Worm (Caenorhabditis elegans): ENCODE results near the gene Y67A10A.11.

DNA sequence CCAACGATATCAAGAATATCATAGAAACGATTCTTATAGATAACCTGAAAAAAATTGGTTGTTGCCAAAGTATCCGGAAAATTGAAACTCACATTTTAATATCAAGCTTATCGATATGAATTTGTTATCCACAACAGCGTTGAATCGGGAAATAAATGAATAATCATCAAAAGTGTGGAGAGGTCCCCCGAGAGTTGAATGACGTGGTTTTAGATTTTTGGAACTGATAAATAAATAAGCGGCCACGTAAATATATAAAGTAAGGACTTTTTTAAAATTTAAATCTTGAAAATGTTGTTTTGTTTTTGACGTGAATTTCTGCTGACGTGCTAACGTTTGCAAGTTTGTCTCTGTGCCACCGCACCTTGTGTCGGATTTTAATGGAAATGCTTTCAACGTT, 5.4 kb upstream of the Y67A10A.11 start, which contains the start of gene Y67A10A.3:
- TF ChIP-seq flt-1 (GFP tag; IDR thresholded peaks at IDR 0.05) (no peak), klf-2 (GFP tag; conservative IDR thresholded peaks at IDR 0.05) (no peak), tab-1 (GFP tag; IDR thresholded peaks at IDR 0.05) (no peak), ztf-23 (GFP tag; IDR thresholded peaks at IDR 0.05) (no peak), cog-1 (tag; optimal IDR thresholded peaks at IDR 0.05) (no peak), T22C8.4 (GFP tag; IDR thresholded peaks at IDR 0.05) (no peak), ztf-29 (GFP tag; IDR thresholded peaks at IDR 0.05) (no peak)
